Worm (Caenorhabditis elegans) whole organism, L2 larva: ENCODE results near the gene drd-5.

Experiments used
- aly-2 ChIP-seq: fragments of 150-350 bp; optimal IDR thresholded peaks from 2 replicates; lab custom pipeline; 2014; ENCODE audit warnings: missing biosample characterization, missing genetic modification characterization
- ama-1 ChIP-seq: fragments of 150-350 bp; optimal IDR thresholded peaks from 2 replicates; lab custom pipeline; 2018; ENCODE audit warnings: inconsistent platforms
- ceh-82 ChIP-seq: fragments of 150-350 bp; optimal IDR thresholded peaks from 2 replicates; lab custom pipeline; 2014; ENCODE audit warnings: missing biosample characterization, missing genetic modification characterization
- lsy-2 ChIP-seq, 2 experiments: fragments of 150-350 bp in 1 of 2; sonication (generic microtip) in 1 of 2; optimal IDR thresholded peaks; 2 replicates each; lab custom pipeline; 2014 to 2017; ENCODE audit warnings: missing biosample characterization in 2 of 2, missing genetic modification characterization in 2 of 2
- nhr-237 ChIP-seq: fragments of 150-350 bp; optimal IDR thresholded peaks from 2 replicates; lab custom pipeline; 2014; ENCODE audit warnings: missing biosample characterization, missing genetic modification characterization
- skn-1 ChIP-seq: sonication (generic microtip); optimal IDR thresholded peaks from 2 replicates; lab custom pipeline; 2017; ENCODE audit warnings: missing biosample characterization, missing genetic modification characterization
- sma-9 ChIP-seq, 2 experiments: fragments of 150-350 bp in 1 of 2; sonication (generic microtip) in 1 of 2; optimal IDR thresholded peaks; 2 replicates each; lab custom pipeline; 2014 to 2016; ENCODE audit warnings: missing genetic modification characterization in 2 of 2, mild to moderate bottlenecking in 1 of 2, missing biosample characterization in 1 of 2, missing compliant biosample characterization in 1 of 2, missing genetic modification reagents in 1 of 2, moderate library complexity in 1 of 2
- unc-39 ChIP-seq: fragments of 150-350 bp; optimal IDR thresholded peaks from 2 replicates; lab custom pipeline; 2014; ENCODE audit warnings: missing biosample characterization, missing genetic modification characterization
- unc-62 ChIP-seq: fragments of 150-350 bp; optimal IDR thresholded peaks from 2 replicates; lab custom pipeline; 2014; ENCODE audit warnings: missing biosample characterization, missing genetic modification reagents, missing genetic modification characterization

- no peak for TF ChIP-seq unc-62 (GFP tag; lab: Kevin White, UChicago)
- TF ChIP-seq aly-2 (tag; lab: Kevin White, UChicago) = no peak
- no peak for TF ChIP-seq ceh-82 (tag; lab: Kevin White, UChicago)
- no peak for TF ChIP-seq lsy-2 (tag; optimal IDR thresholded peaks at IDR 0.05; lab: Kevin White, UChicago)
- no peak for TF ChIP-seq skn-1 (tag; lab: Kevin White, UChicago)
- TF ChIP-seq sma-9 (GFP tag; optimal IDR thresholded peaks at IDR 0.05; lab: Kevin White, UChicago) = no peak
- no peak for TF ChIP-seq sma-9 (tag; optimal IDR thresholded peaks at IDR 0.05; lab: Kevin White, UChicago)
- no peak for TF ChIP-seq unc-39
- TF ChIP-seq ama-1 (lab: Kevin White, UChicago) = no peak
- no peak for TF ChIP-seq nhr-237
Observed at ce11 chrX:8308491-8308890, 37.7 kb downstream of the drd-5 start.
